Fruit fly (Drosophila melanogaster) Kc167 (cell line): ENCODE data around the gene CG9471.

Experiments used
- Myc ChIP-seq: fragments of >200 bp; optimal IDR thresholded peaks from 2 replicates; lab custom pipeline; 2017; ENCODE audit warnings: missing external identifiers
- Sin3A ChIP-seq: fragments of >200 bp; optimal IDR thresholded peaks from 2 replicates; lab custom pipeline; 2018; ENCODE audit warnings: missing external identifiers
- h ChIP-seq: fragments of >200 bp; optimal IDR thresholded peaks from 3 replicates; lab custom pipeline; 2018; ENCODE audit warnings: missing external identifiers
- insv ChIP-seq: fragments of >200 bp; optimal IDR thresholded peaks from 3 replicates; lab custom pipeline; 2018; ENCODE audit warnings: missing external identifiers
- psq ChIP-seq: fragments of >200 bp; optimal IDR thresholded peaks from 2 replicates; lab custom pipeline; 2017; ENCODE audit warnings: missing external identifiers
- ttk ChIP-seq: sonication (Bioruptor generic); optimal IDR thresholded peaks from 2 replicates; lab custom pipeline; 2017; ENCODE audit warnings: missing external identifiers

CG9471 gene

DNA sequence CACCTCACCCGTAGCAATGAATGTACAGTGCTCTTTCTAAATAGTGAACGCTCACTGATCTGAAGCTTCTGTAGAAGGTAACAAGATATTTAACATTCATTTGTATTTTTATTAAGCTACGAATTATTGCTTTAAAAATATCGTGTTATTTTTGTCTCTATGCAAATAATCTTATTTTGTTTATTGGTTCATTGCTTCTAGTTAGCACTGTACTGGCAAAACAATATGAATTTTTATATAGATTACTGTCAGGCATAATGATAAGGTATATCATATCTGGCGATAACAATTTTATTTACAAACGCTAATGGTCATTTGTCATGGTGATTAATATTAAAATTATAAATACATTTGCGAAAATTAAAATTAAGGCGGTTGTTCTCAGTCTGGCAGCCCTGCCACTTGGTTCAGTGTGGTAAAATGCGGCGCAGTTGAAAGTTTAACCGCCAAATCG is at the start of gene CG9471:
Gene CG9471, minus strand, starts transcription at position 24 of the 454 bp plus-strand sequence.
- TF ChIP-seq insv (lab: Kevin White, UChicago) (no peak), ttk (lab: Kevin White, UChicago) (no peak), h (lab: Kevin White, UChicago) (no peak), psq (lab: Kevin White, UChicago) (no peak), Sin3A (lab: Kevin White, UChicago) (no peak), Myc (lab: Kevin White, UChicago) (no peak)

DNA sequence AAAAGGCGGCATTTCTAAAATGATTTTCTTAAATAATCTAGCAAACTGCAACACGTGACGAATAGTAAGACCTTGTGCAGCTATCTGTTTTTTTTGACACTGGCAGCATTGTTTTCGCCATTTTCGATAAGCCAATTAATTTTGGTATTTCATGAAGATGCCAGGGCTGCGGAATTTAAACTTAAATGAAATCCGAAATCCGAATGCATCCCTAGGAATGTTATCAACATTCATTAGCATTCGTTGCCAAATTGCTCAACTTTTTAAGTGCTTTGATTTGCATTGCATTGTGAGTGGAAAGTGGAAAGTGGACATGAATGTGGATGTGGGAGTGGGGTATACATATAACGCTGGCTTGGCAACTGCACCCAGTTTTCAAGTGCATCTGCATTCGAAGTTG is 49.7 kb upstream of the CG9471 start, which contains the start of gene CG42857:
Gene CG42857, minus strand, starts transcription at position 101 of the 400 bp plus-strand sequence.
- TF ChIP-seq ttk (lab: Kevin White, UChicago) (no peak), psq (lab: Kevin White, UChicago) (no peak), Myc (lab: Kevin White, UChicago) (no peak), Sin3A (lab: Kevin White, UChicago) (no peak), h (lab: Kevin White, UChicago) (no peak), insv (lab: Kevin White, UChicago) (no peak)

DNA sequence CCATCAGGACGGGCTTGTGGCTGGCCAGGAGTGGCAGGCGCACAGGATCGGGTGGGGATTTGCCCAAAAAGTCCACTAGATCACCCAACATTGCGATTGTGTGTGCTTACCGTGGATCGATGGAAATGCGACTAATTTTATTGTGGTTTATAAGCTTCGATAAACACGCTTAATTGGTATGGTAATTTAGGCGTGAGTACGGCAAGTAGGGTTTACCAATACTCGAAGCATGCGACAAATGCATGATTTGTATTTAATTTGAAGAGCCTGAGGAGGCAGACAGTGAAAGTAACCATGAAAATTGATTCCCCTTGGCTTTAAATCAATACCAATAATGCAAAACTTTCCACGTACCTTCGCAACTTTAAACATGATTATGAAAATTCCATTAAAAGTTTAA is 48.4 kb upstream of the CG9471 start, which contains the start of gene CG9458:
Gene CG9458, minus strand, starts transcription at position 101 of the 400 bp plus-strand sequence.
- no peak for TF ChIP-seq ttk (lab: Kevin White, UChicago)
- no peak for TF ChIP-seq Sin3A (lab: Kevin White, UChicago)
- no peak for TF ChIP-seq h (lab: Kevin White, UChicago)
- no peak for TF ChIP-seq Myc (lab: Kevin White, UChicago)
- TF ChIP-seq psq (lab: Kevin White, UChicago) = no peak
- no peak for TF ChIP-seq insv (lab: Kevin White, UChicago)

DNA sequence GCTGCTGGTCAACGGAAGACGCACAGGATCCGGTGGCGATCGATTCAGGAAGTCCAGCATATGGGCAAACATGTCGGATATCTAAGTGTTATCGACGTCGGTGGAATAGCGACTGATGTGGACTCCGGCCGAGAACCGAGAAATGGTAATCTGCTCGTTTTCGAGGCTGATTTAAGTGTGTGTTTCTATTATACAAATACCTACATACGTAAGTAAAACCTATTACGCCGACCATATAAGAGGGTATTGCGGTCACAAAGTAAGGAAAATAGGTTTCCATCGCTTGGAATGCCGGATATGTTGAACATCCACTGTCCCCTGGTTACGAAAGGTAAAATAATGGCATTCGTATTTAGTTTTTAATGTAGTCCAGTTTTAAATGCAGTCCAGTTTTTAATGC is 47.0 kb upstream of the CG9471 start, which contains the start of gene CG9459:
Gene CG9459, minus strand, starts transcription at position 101 of the 400 bp plus-strand sequence.
- TF ChIP-seq psq (lab: Kevin White, UChicago) = no peak
- no peak for TF ChIP-seq h (lab: Kevin White, UChicago)
- TF ChIP-seq Sin3A (lab: Kevin White, UChicago) = no peak

DNA sequence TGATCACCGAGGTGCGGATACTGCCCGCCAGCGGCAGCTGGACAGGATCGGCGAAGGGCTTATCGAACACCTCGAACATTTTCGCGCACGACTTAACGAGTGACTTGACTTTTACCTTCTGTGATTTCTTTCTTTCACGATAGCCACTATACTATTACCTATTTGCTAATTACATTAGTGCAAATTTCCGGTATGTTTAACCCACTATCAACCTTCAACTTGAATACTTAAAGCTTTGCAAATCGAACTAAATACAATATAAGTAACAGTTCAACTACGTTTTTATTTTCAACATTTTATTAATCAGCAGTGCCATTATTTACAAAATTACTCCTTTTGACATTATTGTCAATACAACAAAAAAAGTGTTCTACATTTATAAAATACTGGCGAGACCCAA is 45.5 kb upstream of the CG9471 start, which contains the start of gene CG16904:
Gene CG16904, minus strand, starts transcription at position 101 of the 400 bp plus-strand sequence.
- TF ChIP-seq insv (lab: Kevin White, UChicago) (no peak), ttk (lab: Kevin White, UChicago) (no peak)

DNA sequence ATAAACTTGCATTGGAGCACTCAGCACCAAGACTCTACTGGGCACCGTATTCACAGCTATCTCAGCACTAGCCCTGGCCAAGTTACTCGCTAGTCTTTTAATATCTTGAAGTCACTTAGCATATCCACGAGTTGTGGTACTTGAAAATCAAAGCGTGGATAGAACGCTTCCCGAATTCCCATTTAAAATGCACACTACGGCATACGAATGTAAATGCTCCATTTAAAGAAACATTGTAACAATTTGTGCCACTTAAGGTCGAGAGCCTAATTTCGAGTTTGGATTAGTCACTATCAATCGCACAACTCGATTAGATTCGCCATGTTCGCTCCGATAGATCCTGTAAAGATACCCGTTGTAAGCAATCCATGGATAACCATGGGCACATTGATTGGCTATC is 42.5 kb upstream of the CG9471 start, which contains the start of gene eloF:
Gene eloF, plus strand, starts transcription at position 301 of the 400 bp plus-strand sequence.
- TF ChIP-seq psq (lab: Kevin White, UChicago) (no peak), Sin3A (lab: Kevin White, UChicago) (no peak)

DNA sequence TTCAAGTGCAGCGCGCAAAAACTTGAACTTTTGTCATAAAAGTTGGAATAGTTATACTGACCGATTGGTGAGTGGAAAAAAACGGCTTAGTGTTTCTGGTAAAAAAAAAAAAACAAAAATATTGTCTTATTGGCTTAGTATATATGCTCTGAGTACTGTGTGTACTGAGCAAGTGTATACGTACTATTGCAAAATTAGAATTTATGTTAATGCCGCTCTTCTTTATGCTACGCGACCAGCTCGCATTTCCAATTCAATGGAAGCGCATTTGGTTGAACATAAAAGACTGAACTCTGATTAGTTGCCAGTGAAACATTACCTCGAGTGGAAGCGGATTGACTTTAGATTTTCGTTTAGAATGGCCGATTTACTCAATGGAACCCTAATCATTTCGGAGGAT is 41.1 kb upstream of the CG9471 start, which contains the start of gene CG8534:
Gene CG8534, plus strand, starts transcription at position 301 of the 400 bp plus-strand sequence.
- TF ChIP-seq Myc (lab: Kevin White, UChicago) = no peak
- TF ChIP-seq h (lab: Kevin White, UChicago) = no peak
- no peak for TF ChIP-seq ttk (lab: Kevin White, UChicago)
- no peak for TF ChIP-seq psq (lab: Kevin White, UChicago)
- no peak for TF ChIP-seq Sin3A (lab: Kevin White, UChicago)
- TF ChIP-seq insv (lab: Kevin White, UChicago) = no peak

DNA sequence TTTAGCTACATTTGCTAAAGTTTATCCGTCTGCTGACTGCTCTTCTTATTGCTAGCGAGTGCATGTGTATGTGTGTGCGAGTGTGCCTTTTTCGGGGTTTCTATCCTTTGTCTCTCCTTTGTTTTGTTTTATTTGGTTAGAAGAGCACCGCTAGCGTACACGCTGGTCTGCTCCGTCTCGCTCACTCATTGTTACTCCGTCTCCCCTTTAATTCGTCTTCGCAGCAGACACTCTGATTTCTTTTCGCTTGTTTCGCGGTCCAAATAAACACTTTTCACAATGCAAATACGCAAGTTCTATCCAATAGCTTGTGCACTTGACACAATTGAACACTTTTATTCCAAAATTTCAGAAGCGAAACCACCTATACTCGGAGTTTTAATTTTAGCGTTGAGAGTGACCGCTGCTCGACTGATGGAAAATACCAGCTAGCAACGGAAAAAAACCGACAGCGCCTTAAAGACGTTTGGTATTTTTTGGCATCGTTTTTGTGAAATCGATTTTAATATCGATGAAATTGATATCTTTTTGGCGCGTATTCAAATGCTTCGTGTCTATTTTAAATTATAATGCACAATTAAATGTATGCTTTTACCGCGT is 37.7 kb upstream of the CG9471 start, which contains the start of gene FBXO11:
Gene FBXO11, minus strand, starts transcription at position 423 of the 600 bp plus-strand sequence.
- no peak for TF ChIP-seq ttk (lab: Kevin White, UChicago)
- TF ChIP-seq Myc (lab: Kevin White, UChicago) = no peak
- TF ChIP-seq psq (lab: Kevin White, UChicago) = no peak
- no peak for TF ChIP-seq h (lab: Kevin White, UChicago)
- no peak for TF ChIP-seq Sin3A (lab: Kevin White, UChicago)
- no peak for TF ChIP-seq insv (lab: Kevin White, UChicago)

DNA sequence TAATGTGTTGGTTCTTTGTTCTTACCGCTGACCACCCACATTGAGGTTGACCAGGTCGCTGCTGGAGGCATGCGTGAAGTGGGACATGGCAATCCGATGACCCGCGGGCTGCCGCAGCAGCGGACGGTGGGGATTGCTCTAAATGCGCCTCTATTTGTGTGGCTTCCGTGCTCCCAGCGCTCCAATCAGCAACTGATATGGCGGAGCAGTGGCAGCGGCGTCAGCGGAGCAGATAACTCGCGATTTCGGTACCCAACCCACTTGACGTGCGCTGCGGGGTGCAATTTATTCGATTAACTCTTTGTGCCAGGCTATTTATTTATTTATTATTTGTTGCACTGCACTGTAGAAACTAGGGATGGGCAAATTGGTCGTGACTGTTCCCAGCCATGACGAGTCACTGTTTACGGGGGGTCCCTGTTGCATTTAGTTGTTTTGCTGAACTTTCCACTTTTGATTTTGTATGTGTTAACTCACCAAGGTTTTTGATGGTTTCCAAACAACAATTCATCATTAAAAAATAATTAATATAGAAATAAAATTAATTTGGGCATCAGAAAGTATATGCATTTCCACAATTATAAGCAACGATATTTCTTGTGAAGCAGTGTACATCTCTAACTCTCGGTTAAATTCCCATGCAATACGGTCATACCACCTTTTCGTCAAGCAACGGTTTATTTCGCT is 29.4 kb upstream of the CG9471 start, which contains the start of the genes CG9467 and CG8526:
Gene CG9467, minus strand, starts transcription at position 383 of the 687 bp plus-strand sequence.
Gene CG8526, plus strand, starts transcription at position 637 of the 687 bp plus-strand sequence.
- no peak for TF ChIP-seq ttk (lab: Kevin White, UChicago)
- no peak for TF ChIP-seq Sin3A (lab: Kevin White, UChicago)
- TF ChIP-seq h (lab: Kevin White, UChicago) = no peak
- no peak for TF ChIP-seq psq (lab: Kevin White, UChicago)
- TF ChIP-seq Myc (lab: Kevin White, UChicago) = no peak
- TF ChIP-seq insv (lab: Kevin White, UChicago) = no peak

DNA sequence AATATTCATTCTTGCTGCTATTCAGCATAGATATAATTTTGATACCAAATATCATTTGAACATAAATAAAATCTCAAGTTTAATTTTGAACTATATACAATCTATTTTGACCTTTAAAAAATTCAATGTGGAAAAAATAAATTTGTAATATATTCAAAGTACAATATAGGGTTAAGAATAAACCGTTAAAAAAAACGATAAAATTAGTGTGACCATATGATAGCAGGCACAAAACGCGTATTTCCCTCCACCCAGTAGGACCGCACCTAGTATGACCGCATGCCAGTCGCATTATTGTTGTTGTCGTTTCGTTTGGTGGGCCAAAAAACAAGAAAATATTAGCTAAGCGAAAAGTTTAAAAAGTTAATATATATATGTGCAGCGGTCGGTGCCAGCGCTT is 21.7 kb upstream of the CG9471 start, which contains the start of gene CG8516:
Gene CG8516, plus strand, starts transcription at position 278 of the 400 bp plus-strand sequence.
- TF ChIP-seq Sin3A (lab: Kevin White, UChicago) (no peak), Myc (lab: Kevin White, UChicago) (no peak), insv (lab: Kevin White, UChicago) (no peak), psq (lab: Kevin White, UChicago) (no peak), ttk (lab: Kevin White, UChicago) (no peak), h (lab: Kevin White, UChicago) (no peak)

DNA sequence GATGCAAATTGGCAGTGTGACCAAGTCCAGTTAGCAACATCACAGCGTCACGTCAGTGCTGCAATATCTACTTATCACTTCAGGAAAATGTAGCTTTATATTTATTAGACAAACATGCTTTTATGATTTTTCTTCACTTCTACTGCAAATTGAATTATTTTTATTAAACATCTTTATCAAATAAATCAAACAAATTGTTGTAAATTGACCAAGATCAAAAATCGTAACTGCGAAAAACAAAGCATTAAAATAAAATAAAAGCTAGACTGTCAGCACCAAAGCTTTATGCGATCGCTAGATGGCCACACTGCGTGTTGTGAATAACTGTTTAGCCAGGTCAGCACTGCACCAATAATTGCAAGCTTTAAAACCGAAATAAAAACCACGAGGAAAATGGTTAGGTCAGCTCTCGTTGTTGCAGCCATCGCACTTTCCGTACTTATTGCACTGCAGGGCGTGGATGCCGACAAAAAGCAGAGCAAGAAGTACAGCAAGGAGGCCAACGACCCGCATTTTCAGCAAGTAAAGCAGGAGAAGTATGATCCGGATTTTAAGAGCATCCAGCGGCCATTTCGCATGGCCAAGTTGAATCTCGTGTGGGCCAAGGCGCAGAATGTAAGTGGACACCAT is 19.9 kb upstream of the CG9471 start, which contains the start of the genes CG12945 and CG8507:
Gene CG12945, minus strand, starts transcription at position 45 of the 630 bp plus-strand sequence.
Gene CG8507, plus strand, starts transcription at position 307 of the 630 bp plus-strand sequence.
- TF ChIP-seq insv (lab: Kevin White, UChicago) (no peak), h (lab: Kevin White, UChicago) (no peak), psq (lab: Kevin White, UChicago) (no peak), Myc (lab: Kevin White, UChicago) (no peak), ttk (lab: Kevin White, UChicago) (no peak), Sin3A (lab: Kevin White, UChicago) (no peak)
